Worm (Caenorhabditis elegans) whole organism, midembryonic: Measurements from ENCODE around the gene srz-60.

ENCODE experiments used
- T22C8.4 ChIP-seq: fragments of 200-800 bp; sonication (Bioruptor generic); IDR thresholded peaks from 2 replicates; pipeline ENCODE4 v1.3.6; 2022; ENCODE audit warnings: missing genetic modification characterization, missing compliant biosample characterization
- cog-1 ChIP-seq: sonication (generic microtip); optimal IDR thresholded peaks from 2 replicates; lab custom pipeline; 2016; ENCODE audit warnings: missing genetic modification characterization, missing compliant biosample characterization
- flt-1 ChIP-seq: fragments of 200-800 bp; sonication (Bioruptor generic); IDR thresholded peaks from 2 replicates; pipeline ENCODE4 v1.3.6; 2022; ENCODE audit warnings: missing genetic modification characterization, missing compliant biosample characterization
- klf-2 ChIP-seq: fragments of 200-800 bp; sonication (Bioruptor generic); conservative IDR thresholded peaks from 2 replicates; pipeline ENCODE4 v1.3.6; 2022; ENCODE audit warnings: missing genetic modification reagents, missing genetic modification characterization, missing compliant biosample characterization
- med-1 ChIP-seq: sonication (generic microtip); optimal IDR thresholded peaks from 2 replicates; lab custom pipeline; 2017; ENCODE audit warnings: missing genetic modification characterization, mild to moderate bottlenecking, missing compliant biosample characterization, antibody characterized with exemption, missing genetic modification reagents; ENCODE audit not compliant: insufficient read depth
- ref-1 ChIP-seq: fragments of 200-800 bp; sonication (Bioruptor generic); conservative IDR thresholded peaks from 2 replicates; pipeline ENCODE4 v1.3.6; 2022; ENCODE audit warnings: missing genetic modification reagents, missing genetic modification characterization, missing compliant biosample characterization
- tab-1 ChIP-seq: fragments of 200-800 bp; sonication (Bioruptor generic); IDR thresholded peaks from 2 replicates; pipeline ENCODE4 v1.3.6; 2022; ENCODE audit warnings: missing genetic modification characterization, missing compliant biosample characterization
- ztf-23 ChIP-seq: fragments of 200-800 bp; sonication (Bioruptor generic); IDR thresholded peaks from 2 replicates; pipeline ENCODE4 v1.3.6; 2022; ENCODE audit warnings: missing genetic modification reagents, missing genetic modification characterization, missing compliant biosample characterization
- ztf-29 ChIP-seq: fragments of 200-800 bp; sonication (Bioruptor generic); IDR thresholded peaks from 2 replicates; pipeline ENCODE4 v1.3.6; 2022; ENCODE audit warnings: missing genetic modification reagents, missing genetic modification characterization, missing compliant biosample characterization

- TF ChIP-seq med-1 (GFP tag; lab: Kevin White, UChicago) (no peak), T22C8.4 (GFP tag; lab: Robert Waterston, UW) (no peak), ref-1 (GFP tag; lab: Robert Waterston, UW) (no peak), klf-2 (GFP tag; lab: Robert Waterston, UW) (no peak), cog-1 (tag; lab: Kevin White, UChicago) (no peak), tab-1 (GFP tag; lab: Robert Waterston, UW) (no peak), ztf-29 (no peak), flt-1 (GFP tag; lab: Robert Waterston, UW) (no peak), ztf-23 (GFP tag; lab: Robert Waterston, UW) (no peak)
Observed at ce11 chrIV:3438022-3438421, 9.3 kb downstream of the srz-60 start, which contains the start of gene grd-13.
